Worm (Caenorhabditis elegans) whole organism, L2 larva: ENCODE measurements around the gene ckb-1.

Experiments
- F13H6.1 ChIP-seq: sonication (generic microtip); optimal IDR thresholded peaks from 2 replicates; lab custom pipeline; 2016; ENCODE audit warnings: missing genetic modification characterization, missing compliant biosample characterization
- alr-1 ChIP-seq: fragments of 150-350 bp; optimal IDR thresholded peaks from 2 replicates; lab custom pipeline; 2014; ENCODE audit warnings: missing biosample characterization, missing genetic modification characterization
- aly-2 ChIP-seq: fragments of 150-350 bp; optimal IDR thresholded peaks from 2 replicates; lab custom pipeline; 2014; ENCODE audit warnings: missing biosample characterization, missing genetic modification characterization
- ceh-16 ChIP-seq: fragments of 150-350 bp; optimal IDR thresholded peaks from 2 replicates; lab custom pipeline; 2014; ENCODE audit warnings: missing biosample characterization, missing genetic modification characterization
- lin-13 ChIP-seq: fragments of 150-350 bp; optimal IDR thresholded peaks from 2 replicates; lab custom pipeline; 2014; ENCODE audit warnings: missing biosample characterization, missing genetic modification reagents, missing genetic modification characterization
- nhr-12 ChIP-seq: fragments of 150-350 bp; optimal IDR thresholded peaks from 2 replicates; lab custom pipeline; 2014; ENCODE audit warnings: missing biosample characterization, missing genetic modification characterization
- nhr-77 ChIP-seq: fragments of 150-350 bp; optimal IDR thresholded peaks from 2 replicates; lab custom pipeline; 2014; ENCODE audit warnings: missing biosample characterization, missing genetic modification characterization
- snpc-4 ChIP-seq: fragments of 150-350 bp; optimal IDR thresholded peaks from 2 replicates; lab custom pipeline; 2014; ENCODE audit warnings: missing biosample characterization, missing genetic modification characterization
- unc-39 ChIP-seq: fragments of 150-350 bp; optimal IDR thresholded peaks from 2 replicates; lab custom pipeline; 2014; ENCODE audit warnings: missing biosample characterization, missing genetic modification characterization
- unc-55 ChIP-seq: fragments of 150-350 bp; sonication (generic microtip); optimal IDR thresholded peaks from 3 replicates; lab custom pipeline; 2014; ENCODE audit warnings: missing biosample characterization, missing genetic modification reagents, missing genetic modification characterization
- ztf-1 ChIP-seq: fragments of 200-800 bp; sonication (Bioruptor generic); conservative IDR thresholded peaks from 2 replicates; pipeline ENCODE4 v1.3.6; 2022; ENCODE audit warnings: missing genetic modification characterization, missing compliant biosample characterization
- ztf-11 ChIP-seq: sonication (generic microtip); optimal IDR thresholded peaks from 2 replicates; lab custom pipeline; 2017; ENCODE audit warnings: missing biosample characterization, missing genetic modification characterization

ce11 chrIII:4412108-4413009 lies 47.3 kb downstream of the ckb-1 start:
- TF ChIP-seq ztf-11, result no peak
- TF ChIP-seq unc-39 (tag; lab: Kevin White, UChicago), result no peak
- peak; percentile 59 for TF ChIP-seq F13H6.1
- TF ChIP-seq aly-2 (tag; lab: Kevin White, UChicago), result no peak
- TF ChIP-seq nhr-77 (tag; lab: Kevin White, UChicago), result no peak
- no peak for TF ChIP-seq nhr-12 (tag; lab: Kevin White, UChicago)
- TF ChIP-seq alr-1 (tag; lab: Kevin White, UChicago), result no peak
- TF ChIP-seq ceh-16 (tag; lab: Kevin White, UChicago), result no peak
- TF ChIP-seq lin-13 (GFP tag; lab: Kevin White, UChicago), result peak; percentile 43
- TF ChIP-seq snpc-4, result peak; percentile 26
- TF ChIP-seq ztf-1, result no peak
- TF ChIP-seq unc-55 (GFP tag; lab: Kevin White, UChicago), result peak; percentile 12
